Fruit fly (Drosophila melanogaster): ENCODE results near the gene CG12219.

DNA sequence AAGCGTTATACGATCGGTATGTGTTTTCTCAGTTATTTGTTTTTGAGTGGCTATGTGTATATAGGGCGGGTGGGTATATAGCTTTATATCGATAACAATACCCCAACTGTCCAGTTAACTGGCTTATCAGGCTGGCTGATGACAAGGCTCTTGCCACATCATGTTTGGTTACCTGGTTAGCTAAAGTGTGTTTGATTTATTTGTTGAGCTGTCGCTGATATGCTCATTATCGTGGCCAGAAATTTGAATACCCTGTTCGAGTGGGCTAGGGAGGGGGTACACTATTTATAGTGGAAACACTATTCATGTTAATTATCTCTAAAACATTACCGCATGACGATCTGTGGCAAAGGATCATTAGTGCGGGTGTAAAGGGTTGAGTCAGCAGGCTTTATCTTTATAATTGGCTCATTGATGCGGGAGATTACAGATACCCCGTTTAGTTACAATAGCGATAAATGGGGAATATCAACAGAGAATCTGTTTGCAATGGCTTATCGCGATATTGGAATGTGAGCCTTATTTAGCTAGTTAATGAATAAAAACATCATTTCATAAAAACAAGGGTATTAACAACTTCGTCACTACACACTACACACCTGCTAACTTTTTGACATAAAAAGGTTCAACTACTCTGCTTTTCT lies 48.1 kb downstream of the CG12219 start:
- TF ChIP-seq h (optimal IDR thresholded peaks at IDR 0.05) (no peak), insv (optimal IDR thresholded peaks at IDR 0.05) (no peak), psq (optimal IDR thresholded peaks at IDR 0.05) (no peak), Sin3A (optimal IDR thresholded peaks at IDR 0.05) (no peak)

Measured in Kc167 (cell line).